Worm (Caenorhabditis elegans) whole organism, L3 larva: ENCODE data around the gene Y32H12A.8.

Experiments
- elt-3 ChIP-seq, 3 experiments: fragments of 150-350 bp in 1 of 3; sonication (generic microtip) in 2 of 3; optimal IDR thresholded peaks; 2 replicates in 2 of 3; 4 replicates in 1 of 3; lab custom pipeline; 2014 to 2017; ENCODE audit warnings: missing biosample characterization in 3 of 3, missing genetic modification characterization in 3 of 3
- fos-1 ChIP-seq: fragments of 150-350 bp; optimal IDR thresholded peaks from 2 replicates; lab custom pipeline; 2014; ENCODE audit warnings: missing biosample characterization, missing genetic modification characterization
- jun-1 ChIP-seq: fragments of 150-350 bp; optimal IDR thresholded peaks from 2 replicates; lab custom pipeline; 2014; ENCODE audit warnings: missing biosample characterization, missing genetic modification reagents, missing genetic modification characterization
- nhr-11 ChIP-seq: fragments of 150-350 bp; optimal IDR thresholded peaks from 2 replicates; lab custom pipeline; 2014; ENCODE audit warnings: missing biosample characterization, missing genetic modification characterization
- nhr-237 ChIP-seq: fragments of 150-350 bp; optimal IDR thresholded peaks from 2 replicates; lab custom pipeline; 2014; ENCODE audit warnings: missing biosample characterization, missing genetic modification characterization
- nhr-67 ChIP-seq: fragments of 150-350 bp; optimal IDR thresholded peaks from 2 replicates; lab custom pipeline; 2014; ENCODE audit warnings: missing biosample characterization, missing genetic modification characterization
- unc-62 ChIP-seq: fragments of 150-350 bp; sonication (generic microtip); optimal IDR thresholded peaks from 4 replicates; lab custom pipeline; 2014; ENCODE audit warnings: missing biosample characterization, missing genetic modification reagents, missing genetic modification characterization
- ztf-11 ChIP-seq: fragments of 150-350 bp; optimal IDR thresholded peaks from 2 replicates; lab custom pipeline; 2014; ENCODE audit warnings: missing biosample characterization, missing genetic modification characterization

ce11 chrIII:5440540-5440939, 34.7 kb upstream of the Y32H12A.8 start, which contains the start of gene W03A5.6:
- TF ChIP-seq fos-1 (no peak), elt-3 (tag; optimal IDR thresholded peaks at IDR 0.05; lab: Kevin White, UChicago) (no peak), nhr-67 (no peak), nhr-11 (tag; lab: Kevin White, UChicago) (no peak), jun-1 (tag; lab: Kevin White, UChicago) (no peak), ztf-11 (tag; lab: Kevin White, UChicago) (no peak), nhr-237 (tag; lab: Kevin White, UChicago) (no peak), unc-62 (no peak)
